Fruit fly (Drosophila melanogaster): ENCODE measurements around the gene Wnt4.

Wnt4 gene

dm6 chr2L:7261989-7262388, 15.0 kb downstream of the Wnt4 start (continued):
- TF ChIP-seq disco-r (GFP tag; optimal IDR thresholded peaks at IDR 0.05) (no peak), CG3726 (GFP tag; IDR thresholded peaks at IDR 0.05) (no peak), CG8765 (GFP tag; IDR thresholded peaks at IDR 0.05) (no peak), Mrtf (GFP tag; IDR thresholded peaks at IDR 0.05) (no peak), CG33213 (GFP tag; optimal IDR thresholded peaks at IDR 0.05) (no peak), CG15601 (tag; optimal IDR thresholded peaks at IDR 0.05) (peak; percentile 60), Lpt (GFP tag; optimal IDR thresholded peaks at IDR 0.05) (no peak), bcd (GFP tag; optimal IDR thresholded peaks at IDR 0.05) (peak; percentile 32), CG8388 (GFP tag; optimal IDR thresholded peaks at IDR 0.05) (peak; percentile 73), sens (GFP tag) (peak; percentile 97), CG3281 (GFP tag; optimal IDR thresholded peaks at IDR 0.05) (no peak), Sox102F (GFP tag; optimal IDR thresholded peaks at IDR 0.05) (peak; percentile 75), Atf-2 (GFP tag; optimal IDR thresholded peaks at IDR 0.05) (no peak), CG14050 (GFP tag; IDR thresholded peaks at IDR 0.05) (no peak), Sox100B (GFP tag; optimal IDR thresholded peaks at IDR 0.05) (peak; percentile 43), stwl (tag; optimal IDR thresholded peaks at IDR 0.05) (no peak), CG2202 (tag; optimal IDR thresholded peaks at IDR 0.05) (peak; percentile 68), CG1233 (GFP tag; optimal IDR thresholded peaks at IDR 0.05) (no peak), HLH4C (GFP tag; IDR thresholded peaks at IDR 0.05; ENCODE audit: partially characterized antibody) (no peak), mirr (GFP tag; optimal IDR thresholded peaks at IDR 0.05) (no peak), CG14710 (tag; optimal IDR thresholded peaks at IDR 0.05) (peak; percentile 61), CG6272 (GFP tag; IDR thresholded peaks at IDR 0.05) (no peak), NfI (GFP tag; optimal IDR thresholded peaks at IDR 0.05) (peak; percentile 5), bbx (GFP tag; IDR thresholded peaks at IDR 0.05; ENCODE audit: partially characterized antibody) (no peak), gfzf (GFP tag; optimal IDR thresholded peaks at IDR 0.05) (no peak), ham (GFP tag; IDR thresholded peaks at IDR 0.05) (no peak), PHDP (tag; optimal IDR thresholded peaks at IDR 0.05) (peak; percentile 66), CG17802 (tag; optimal IDR thresholded peaks at IDR 0.05) (peak; percentile 15), dmrt11E (tag; optimal IDR thresholded peaks at IDR 0.05) (peak; percentile 71), Lhr (GFP tag; optimal IDR thresholded peaks at IDR 0.05) (no peak), z (GFP tag; IDR thresholded peaks at IDR 0.05) (no peak), crc (GFP tag; optimal IDR thresholded peaks at IDR 0.05) (no peak), CG31224 (GFP tag; IDR thresholded peaks at IDR 0.05) (no peak), ap (GFP tag; IDR thresholded peaks at IDR 0.05) (peak; percentile 26; the same call in 1 of the 2 replicates), CG7928 (GFP tag; optimal IDR thresholded peaks at IDR 0.05) (no peak), CG4360 (GFP tag; IDR thresholded peaks at IDR 0.05) (no peak), CG9727 (GFP tag; optimal IDR thresholded peaks at IDR 0.05) (peak; percentile 46), CG3995 (GFP tag; optimal IDR thresholded peaks at IDR 0.05) (no peak), Dfd (GFP tag; optimal IDR thresholded peaks at IDR 0.05) (no peak), Bdp1 (GFP tag; optimal IDR thresholded peaks at IDR 0.05) (peak; percentile 40), dysf (GFP tag; IDR thresholded peaks at IDR 0.05) (0 out of 3 replicates have a peak, but pooled peaks have one; percentile 52), CrebB (tag; optimal IDR thresholded peaks at IDR 0.05) (no peak), lilli (GFP tag; optimal IDR thresholded peaks at IDR 0.05) (peak; percentile 33), fu2 (GFP tag; optimal IDR thresholded peaks at IDR 0.05) (no peak), CG17568 (GFP tag; optimal IDR thresholded peaks at IDR 0.05) (peak; percentile 27), ftz-f1 (GFP tag; optimal IDR thresholded peaks at IDR 0.05) (no peak), br (optimal IDR thresholded peaks at IDR 0.05) (no peak), E2f1 (GFP tag; IDR thresholded peaks at IDR 0.05) (0 out of 2 replicates have a peak, but pooled peaks have one; percentile 7), CG4424 (GFP tag; optimal IDR thresholded peaks at IDR 0.05) (peak; percentile 40), CG12744 (GFP tag; optimal IDR thresholded peaks at IDR 0.05) (no peak), CG12236 (GFP tag; optimal IDR thresholded peaks at IDR 0.05) (no peak), tx (GFP tag; optimal IDR thresholded peaks at IDR 0.05) (no peak)

Measured in whole organism, embryonic.